Fruit fly (Drosophila melanogaster) S2 (cell line): Measurements from ENCODE around the gene CG31639.

Experiments
- CG8478 ChIP-seq: fragments of >200 bp; optimal IDR thresholded peaks from 2 replicates; lab custom pipeline; 2018
- CTCF ChIP-seq, 2 experiments: fragments of >200 bp; optimal IDR thresholded peaks; 2 replicates each; lab custom pipeline; 2018

DNA sequence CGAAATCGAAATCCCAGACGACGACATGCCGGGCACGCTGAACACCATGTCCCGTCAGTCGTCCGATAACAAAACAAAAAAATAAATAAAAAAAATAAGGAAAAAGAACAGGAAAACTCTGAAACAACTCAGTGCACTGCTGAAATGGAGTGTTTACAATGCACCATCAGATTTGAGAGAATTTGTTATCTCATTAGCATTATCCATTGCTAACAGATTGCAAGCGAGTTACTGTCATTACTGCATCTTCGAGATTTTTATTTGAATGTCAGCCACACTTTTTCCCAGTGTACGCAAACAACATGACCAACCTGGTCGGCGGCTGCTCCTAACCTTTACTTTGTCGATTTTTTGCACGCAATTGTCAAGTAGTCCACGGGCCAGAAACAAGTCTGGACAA is 42.8 kb upstream of the CG31639 start:
- TF ChIP-seq CG8478 (no peak), CTCF (optimal IDR thresholded peaks at IDR 0.05; lab: Kevin White, UChicago) (no peak)
